Fruit fly (Drosophila melanogaster) whole organism, embryonic: ENCODE results near the gene Sytbeta.

Source experiments
- Abd-B ChIP-seq: fragments of 200-800 bp; sonication (Bioruptor generic); optimal IDR thresholded peaks from 2 replicates; lab custom pipeline; 2018; ENCODE audit warnings: missing biosample characterization, mild to moderate bottlenecking, missing genetic modification characterization, moderate library complexity
- Adf1 ChIP-seq: fragments of 200-800 bp; sonication (Bioruptor generic); IDR thresholded peaks from 2 replicates; pipeline ENCODE4 v1.3.6; 2022; ENCODE audit warnings: missing biosample characterization, missing genetic modification characterization
- B-H2 ChIP-seq: fragments of 200-800 bp; sonication (Bioruptor generic); optimal IDR thresholded peaks from 2 replicates; lab custom pipeline; 2018; ENCODE audit warnings: missing biosample characterization, mild to moderate bottlenecking, missing genetic modification characterization
- Blimp-1 ChIP-seq: fragments of 200-800 bp; sonication (Bioruptor generic); optimal IDR thresholded peaks from 3 replicates; lab custom pipeline; 2018; ENCODE audit warnings: missing biosample characterization, missing genetic modification characterization, mild to moderate bottlenecking, moderate library complexity, missing genetic modification reagents
- C15 ChIP-seq: fragments of 200-800 bp; sonication (Bioruptor generic); IDR thresholded peaks from 3 replicates; pipeline ENCODE4 v1.3.6; 2022; ENCODE audit warnings: missing biosample characterization, missing genetic modification characterization
- CG10209 ChIP-seq: fragments of 200-800 bp; sonication (Bioruptor generic); optimal IDR thresholded peaks from 3 replicates; lab custom pipeline; 2017; ENCODE audit warnings: missing biosample characterization, mild to moderate bottlenecking, missing genetic modification characterization, missing genetic modification reagents
- CG10979 ChIP-seq: fragments of 200-800 bp; sonication (Bioruptor generic); optimal IDR thresholded peaks from 2 replicates; lab custom pipeline; 2018; ENCODE audit warnings: missing biosample characterization, mild to moderate bottlenecking, missing genetic modification characterization, moderate library complexity
- CG11247 ChIP-seq: fragments of 200-800 bp; sonication (Bioruptor generic); IDR thresholded peaks from 2 replicates; pipeline ENCODE4 v1.3.6; 2022; ENCODE audit warnings: missing biosample characterization, missing genetic modification characterization
- CG11398 ChIP-seq: fragments of 200-800 bp; sonication (Bioruptor generic); optimal IDR thresholded peaks from 2 replicates; lab custom pipeline; 2016; ENCODE audit warnings: missing biosample characterization, missing genetic modification characterization
- CG12236 ChIP-seq: fragments of 200-800 bp; sonication (Bioruptor generic); optimal IDR thresholded peaks from 2 replicates; lab custom pipeline; 2016; ENCODE audit warnings: missing biosample characterization, missing genetic modification characterization
- CG14860 ChIP-seq: fragments of 200-800 bp; sonication (Bioruptor generic); IDR thresholded peaks from 3 replicates; pipeline ENCODE4 v1.3.6; 2022; ENCODE audit warnings: missing biosample characterization, missing genetic modification characterization; ENCODE audit not compliant: partially characterized antibody
- CG1647 ChIP-seq: fragments of 200-800 bp; sonication (Bioruptor generic); optimal IDR thresholded peaks from 3 replicates; lab custom pipeline; 2016; ENCODE audit warnings: missing biosample characterization, missing genetic modification characterization
- CG2120 ChIP-seq: fragments of 200-800 bp; sonication (Bioruptor generic); optimal IDR thresholded peaks from 3 replicates; lab custom pipeline; 2016; ENCODE audit warnings: missing biosample characterization, missing genetic modification characterization
- CG2199 ChIP-seq: fragments of 200-800 bp; sonication (Bioruptor generic); IDR thresholded peaks from 3 replicates; pipeline ENCODE4 v1.3.6; 2022; ENCODE audit warnings: missing biosample characterization, missing genetic modification characterization
- CG3163 ChIP-seq: fragments of 200-800 bp; sonication (Bioruptor generic); optimal IDR thresholded peaks from 3 replicates; lab custom pipeline; 2016; ENCODE audit warnings: missing biosample characterization, missing genetic modification characterization
- CG5953 ChIP-seq: fragments of 200-800 bp; sonication (Bioruptor generic); IDR thresholded peaks from 2 replicates; pipeline ENCODE4 v1.3.6; 2022; ENCODE audit warnings: missing biosample characterization, missing genetic modification characterization
- CG6272 ChIP-seq: fragments of 200-800 bp; sonication (Bioruptor generic); IDR thresholded peaks from 2 replicates; pipeline ENCODE4 v1.3.6; 2022; ENCODE audit warnings: missing biosample characterization, missing genetic modification characterization
- CG7987 ChIP-seq: fragments of 200-800 bp; sonication (Bioruptor generic); optimal IDR thresholded peaks from 2 replicates; lab custom pipeline; 2018; ENCODE audit warnings: missing biosample characterization, mild to moderate bottlenecking, missing genetic modification characterization, moderate library complexity
- CG8924 ChIP-seq: fragments of 200-800 bp; optimal IDR thresholded peaks from 3 replicates; lab custom pipeline; 2019; ENCODE audit warnings: missing biosample characterization, mild to moderate bottlenecking, missing genetic modification characterization, moderate library complexity
- CG9727 ChIP-seq: fragments of 200-800 bp; sonication (Bioruptor generic); optimal IDR thresholded peaks from 3 replicates; lab custom pipeline; 2017; ENCODE audit warnings: missing biosample characterization, mild to moderate bottlenecking, missing genetic modification characterization
- CG9797 ChIP-seq: fragments of 200-800 bp; sonication (Bioruptor generic); optimal IDR thresholded peaks from 3 replicates; lab custom pipeline; 2018; ENCODE audit warnings: missing biosample characterization, mild to moderate bottlenecking, missing genetic modification characterization
- D19A ChIP-seq: fragments of 200-800 bp; optimal IDR thresholded peaks from 3 replicates; lab custom pipeline; 2019; ENCODE audit warnings: missing biosample characterization, mild to moderate bottlenecking, missing genetic modification characterization, moderate library complexity
- HHEX ChIP-seq: fragments of 200-800 bp; sonication (Bioruptor generic); optimal IDR thresholded peaks from 3 replicates; lab custom pipeline; 2017; ENCODE audit warnings: missing biosample characterization, mild to moderate bottlenecking, missing genetic modification characterization, missing genetic modification reagents
- HmgZ ChIP-seq: fragments of 200-800 bp; sonication (Bioruptor generic); optimal IDR thresholded peaks from 2 replicates; lab custom pipeline; 2018; ENCODE audit warnings: missing biosample characterization, mild to moderate bottlenecking, missing genetic modification characterization
- Hr3 ChIP-seq: fragments of 200-800 bp; sonication (Bioruptor generic); optimal IDR thresholded peaks from 3 replicates; lab custom pipeline; 2016; ENCODE audit warnings: missing biosample characterization, missing genetic modification characterization
- Kr ChIP-seq: fragments of 200-800 bp; sonication (Bioruptor generic); optimal IDR thresholded peaks from 2 replicates; lab custom pipeline; 2017; ENCODE audit warnings: missing biosample characterization, mild to moderate bottlenecking, missing genetic modification characterization
- Lpt ChIP-seq: fragments of >200 bp; optimal IDR thresholded peaks from 2 replicates; lab custom pipeline; 2018; ENCODE audit warnings: missing biosample characterization, missing genetic modification characterization
- Max ChIP-seq: fragments of 200-800 bp; sonication (Bioruptor generic); optimal IDR thresholded peaks from 2 replicates; lab custom pipeline; 2016; ENCODE audit warnings: missing biosample characterization, mild to moderate bottlenecking, missing genetic modification characterization
- Neu2 ChIP-seq: fragments of 200-800 bp; sonication (Bioruptor generic); optimal IDR thresholded peaks from 3 replicates; lab custom pipeline; 2016; ENCODE audit warnings: missing biosample characterization, missing genetic modification characterization, borderline replicate concordance
- Oli ChIP-seq: fragments of 200-800 bp; sonication (Bioruptor generic); optimal IDR thresholded peaks from 2 replicates; lab custom pipeline; 2018; ENCODE audit warnings: missing biosample characterization, mild to moderate bottlenecking, missing genetic modification characterization, moderate library complexity
- Sox100B ChIP-seq: fragments of 200-800 bp; sonication (Bioruptor generic); optimal IDR thresholded peaks from 3 replicates; lab custom pipeline; 2018; ENCODE audit warnings: missing biosample characterization, mild to moderate bottlenecking, missing genetic modification characterization
- Spps ChIP-seq: fragments of 200-800 bp; sonication (Bioruptor generic); optimal IDR thresholded peaks from 2 replicates; lab custom pipeline; 2018; ENCODE audit warnings: missing biosample characterization, mild to moderate bottlenecking, missing genetic modification characterization
- Trl ChIP-seq, 3 experiments: fragments of >200 bp in 2 of 3; fragments of 200-800 bp in 1 of 3; sonication (Bioruptor generic) in 1 of 3; optimal IDR thresholded peaks; 2 replicates in 1 of 3; 3 replicates in 2 of 3; lab custom pipeline; 2016 to 2017; ENCODE audit warnings: missing biosample characterization in 1 of 3, missing genetic modification characterization in 1 of 3
- bsh ChIP-seq, 2 experiments: fragments of 200-800 bp; sonication (Bioruptor generic); optimal IDR thresholded peaks; 2 replicates each; lab custom pipeline; 2017 to 2018; ENCODE audit warnings: mild to moderate bottlenecking in 2 of 2, missing biosample characterization in 2 of 2, missing genetic modification characterization in 2 of 2, moderate library complexity in 1 of 2
- dmrt99B ChIP-seq: fragments of 200-800 bp; sonication (Bioruptor generic); optimal IDR thresholded peaks from 2 replicates; lab custom pipeline; 2018; ENCODE audit warnings: missing biosample characterization, mild to moderate bottlenecking, missing genetic modification characterization, moderate library complexity
- en ChIP-seq: fragments of 200-800 bp; sonication (Bioruptor generic); optimal IDR thresholded peaks from 2 replicates; lab custom pipeline; 2016; ENCODE audit warnings: missing biosample characterization, missing genetic modification characterization
- esg ChIP-seq: fragments of 200-800 bp; sonication (Bioruptor generic); conservative IDR thresholded peaks from 2 replicates; pipeline ENCODE4 v1.3.6; 2022; ENCODE audit warnings: missing biosample characterization, missing genetic modification characterization
- gsb-n ChIP-seq: fragments of 200-800 bp; sonication (Bioruptor generic); optimal IDR thresholded peaks from 3 replicates; lab custom pipeline; 2018; ENCODE audit warnings: missing biosample characterization, mild to moderate bottlenecking, missing genetic modification characterization
- kah ChIP-seq: fragments of 200-800 bp; sonication (Bioruptor generic); optimal IDR thresholded peaks from 2 replicates; lab custom pipeline; 2018; ENCODE audit warnings: missing biosample characterization, mild to moderate bottlenecking, missing genetic modification characterization
- nom ChIP-seq: fragments of 200-800 bp; sonication (Bioruptor generic); optimal IDR thresholded peaks from 2 replicates; lab custom pipeline; 2017; ENCODE audit warnings: missing biosample characterization, missing genetic modification characterization, mild to moderate bottlenecking, moderate library complexity, missing genetic modification reagents
- sens ChIP-seq: fragments of 200-800 bp; sonication (Bioruptor generic); peaks from one replicate; lab custom pipeline; 2016; ENCODE audit warnings: missing biosample characterization, missing genetic modification characterization
- so ChIP-seq: fragments of 200-800 bp; sonication (Bioruptor generic); IDR thresholded peaks from 3 replicates; pipeline ENCODE4 v1.3.6; 2022; ENCODE audit warnings: missing biosample characterization, missing genetic modification characterization
- sug ChIP-seq: fragments of 200-800 bp; optimal IDR thresholded peaks from 2 replicates; lab custom pipeline; 2019; ENCODE audit warnings: missing biosample characterization, mild to moderate bottlenecking, missing genetic modification characterization, moderate library complexity
- tna ChIP-seq: fragments of 200-800 bp; sonication (Bioruptor generic); IDR thresholded peaks from 2 replicates; pipeline ENCODE4 v1.3.6; 2022; ENCODE audit warnings: missing biosample characterization, missing genetic modification characterization; ENCODE audit not compliant: partially characterized antibody
- toy ChIP-seq: fragments of 200-800 bp; sonication (Bioruptor generic); IDR thresholded peaks from 2 replicates; pipeline ENCODE4 v1.3.6; 2022; ENCODE audit warnings: missing biosample characterization, missing genetic modification characterization
- vfl ChIP-seq: fragments of 200-800 bp; sonication (Bioruptor generic); optimal IDR thresholded peaks from 2 replicates; lab custom pipeline; 2016; ENCODE audit warnings: missing biosample characterization, missing genetic modification characterization
- vnd ChIP-seq: fragments of 200-800 bp; sonication (Bioruptor generic); IDR thresholded peaks from 3 replicates; pipeline ENCODE4 v1.3.6; 2022; ENCODE audit warnings: missing biosample characterization, missing genetic modification characterization; ENCODE audit not compliant: partially characterized antibody
- wek ChIP-seq: fragments of 200-800 bp; sonication (Bioruptor generic); optimal IDR thresholded peaks from 3 replicates; lab custom pipeline; 2018; ENCODE audit warnings: missing biosample characterization, mild to moderate bottlenecking, missing genetic modification characterization, moderate library complexity
- zen ChIP-seq: fragments of 200-800 bp; sonication (Bioruptor generic); optimal IDR thresholded peaks from 3 replicates; lab custom pipeline; 2018; ENCODE audit warnings: missing biosample characterization, mild to moderate bottlenecking, missing genetic modification characterization, moderate library complexity
- zfh2 ChIP-seq: fragments of 200-800 bp; sonication (Bioruptor generic); optimal IDR thresholded peaks from 2 replicates; lab custom pipeline; 2016; ENCODE audit warnings: missing biosample characterization, missing genetic modification characterization

The Sytbeta gene

dm6 chr3L:14984521-14985150 lies 80.1 kb downstream of the Sytbeta start, which contains the start of gene mnd (continued):
- TF ChIP-seq CG7987 (GFP tag; lab: Kevin White, UChicago) (no peak), Sox100B (GFP tag; lab: Kevin White, UChicago) (no peak), HHEX (GFP tag; lab: Kevin White, UChicago) (no peak), tna (GFP tag; lab: Robert Waterston, UW) (no peak), Oli (tag; lab: Kevin White, UChicago) (no peak), CG11247 (no peak), en (no peak), CG3163 (GFP tag; lab: Kevin White, UChicago) (peak; percentile 19), CG10979 (tag; lab: Kevin White, UChicago) (peak; percentile 14), Max (no peak), Adf1 (GFP tag; lab: Robert Waterston, UW) (no peak), sug (tag; lab: Kevin White, UChicago) (no peak), CG10209 (no peak), kah (peak; percentile 25), CG2199 (0 out of 3 replicates have a peak, but pooled peaks have one; percentile 24), Blimp-1 (no peak), gsb-n (tag; lab: Kevin White, UChicago) (no peak), sens (GFP tag; lab: Kevin White, UChicago) (peak; percentile 56), HmgZ (tag; lab: Kevin White, UChicago) (no peak), Kr (GFP tag; lab: Kevin White, UChicago) (no peak), toy (GFP tag; lab: Robert Waterston, UW) (no peak), bsh (GFP tag; optimal IDR thresholded peaks at IDR 0.05; lab: Kevin White, UChicago) (peak; percentile 42 to 60), D19A (tag; lab: Kevin White, UChicago) (peak; percentile 29), B-H2 (GFP tag; lab: Kevin White, UChicago) (no peak), zen (no peak), Spps (no peak), Neu2 (GFP tag; lab: Kevin White, UChicago) (no peak), CG14860 (GFP tag; lab: Robert Waterston, UW) (no peak), CG12236 (GFP tag; lab: Kevin White, UChicago) (no peak), Lpt (GFP tag; lab: Kevin White, UChicago) (no peak), CG5953 (GFP tag; lab: Robert Waterston, UW) (no peak), so (GFP tag; lab: Robert Waterston, UW) (no peak), Hr3 (GFP tag; lab: Kevin White, UChicago) (no peak), CG11398 (GFP tag; lab: Kevin White, UChicago) (no peak), C15 (GFP tag; lab: Robert Waterston, UW) (no peak), CG9797 (GFP tag; lab: Kevin White, UChicago) (no peak), CG6272 (GFP tag; lab: Robert Waterston, UW) (no peak), vnd (GFP tag; lab: Robert Waterston, UW) (no peak), CG9727 (GFP tag; lab: Kevin White, UChicago) (no peak), esg (no peak), zfh2 (GFP tag; lab: Kevin White, UChicago) (no peak), vfl (GFP tag; lab: Kevin White, UChicago) (no peak), CG2120 (GFP tag; lab: Kevin White, UChicago) (no peak), wek (GFP tag; lab: Kevin White, UChicago) (no peak), nom (GFP tag; lab: Kevin White, UChicago) (peak; percentile 25), Trl (optimal IDR thresholded peaks at IDR 0.05; lab: Kevin White, UChicago) (peak in 1 of 2 experiments; percentile 24), Trl (GFP tag; optimal IDR thresholded peaks at IDR 0.05; lab: Kevin White, UChicago) (no peak), dmrt99B (tag; lab: Kevin White, UChicago) (no peak), CG1647 (no peak), CG8924 (tag; lab: Kevin White, UChicago) (no peak), Abd-B (no peak)
